Fruit fly (Drosophila melanogaster) whole organism, wandering third instar larva: ENCODE data around the gene Sarm.

ENCODE experiments used
- Abd-B ChIP-seq: fragments of >200 bp; optimal IDR thresholded peaks from 2 replicates; lab custom pipeline; 2017; ENCODE audit warnings: missing biosample characterization, missing genetic modification characterization
- CG32264 ChIP-seq: fragments of 200-800 bp; sonication (Bioruptor generic); optimal IDR thresholded peaks from 2 replicates; lab custom pipeline; 2016; ENCODE audit warnings: missing biosample characterization, missing genetic modification characterization
- CG9705 ChIP-seq: fragments of 200-800 bp; sonication (Bioruptor generic); optimal IDR thresholded peaks from 2 replicates; lab custom pipeline; 2018; ENCODE audit warnings: missing biosample characterization, mild to moderate bottlenecking, missing genetic modification characterization
- CrebA ChIP-seq: fragments of 200-800 bp; sonication (Bioruptor generic); optimal IDR thresholded peaks from 2 replicates; lab custom pipeline; 2016; ENCODE audit warnings: missing biosample characterization, mild to moderate bottlenecking, missing genetic modification characterization, borderline replicate concordance
- Dfd ChIP-seq: fragments of >200 bp; optimal IDR thresholded peaks from 2 replicates; lab custom pipeline; 2017; ENCODE audit warnings: missing biosample characterization, missing genetic modification characterization
- Dif ChIP-seq: fragments of 200-275, 200-300 bp; sonication (Bioruptor generic); optimal IDR thresholded peaks from 2 replicates; lab custom pipeline; 2018; ENCODE audit warnings: missing biosample characterization, missing genetic modification characterization; ENCODE audit not compliant: partially characterized antibody
- GATAd ChIP-seq: sonication (Bioruptor generic); optimal IDR thresholded peaks from 2 replicates; lab custom pipeline; 2016; ENCODE audit warnings: missing biosample characterization, missing genetic modification characterization
- HLH106 ChIP-seq: fragments of 200-800 bp; optimal IDR thresholded peaks from 3 replicates; lab custom pipeline; 2019; ENCODE audit warnings: missing biosample characterization, mild to moderate bottlenecking, missing genetic modification characterization, moderate library complexity
- Hnf4 ChIP-seq: fragments of 200-800 bp; sonication (Bioruptor generic); optimal IDR thresholded peaks from 2 replicates; lab custom pipeline; 2016; ENCODE audit warnings: missing biosample characterization, mild to moderate bottlenecking, missing genetic modification characterization
- Hr78 ChIP-seq: fragments of >200 bp; optimal IDR thresholded peaks from 2 replicates; lab custom pipeline; 2017; ENCODE audit warnings: missing biosample characterization, missing genetic modification characterization
- Hr83 ChIP-seq: fragments of 200-300 bp; sonication (Bioruptor generic); optimal IDR thresholded peaks from 2 replicates; lab custom pipeline; 2016; ENCODE audit warnings: missing biosample characterization, mild to moderate bottlenecking, missing genetic modification characterization, moderate library complexity; ENCODE audit not compliant: poor library complexity, severe bottlenecking
- Jra ChIP-seq: sonication (Bioruptor generic); optimal IDR thresholded peaks from 2 replicates; lab custom pipeline; 2016; ENCODE audit warnings: missing biosample characterization, missing genetic modification characterization
- Mio ChIP-seq: sonication (Bioruptor generic); optimal IDR thresholded peaks from 2 replicates; lab custom pipeline; 2016; ENCODE audit warnings: missing biosample characterization, missing genetic modification characterization
- Myc ChIP-seq: fragments of >200 bp; optimal IDR thresholded peaks from 2 replicates; lab custom pipeline; 2017
- N ChIP-seq: fragments of >200 bp; optimal IDR thresholded peaks from 2 replicates; lab custom pipeline; 2018; ENCODE audit warnings: missing biosample characterization, missing external identifiers, missing genetic modification characterization
- OdsH ChIP-seq: fragments of 200-800 bp; sonication (Bioruptor generic); optimal IDR thresholded peaks from 2 replicates; lab custom pipeline; 2016; ENCODE audit warnings: missing biosample characterization, mild to moderate bottlenecking, missing genetic modification characterization
- Rel ChIP-seq, 2 experiments: fragments of 200-800 bp; sonication (Bioruptor generic) in 1 of 2; optimal IDR thresholded peaks; 2 replicates in 1 of 2; 3 replicates in 1 of 2; lab custom pipeline; 2016 to 2019; ENCODE audit warnings: mild to moderate bottlenecking in 2 of 2, missing biosample characterization in 2 of 2, missing genetic modification characterization in 2 of 2, moderate library complexity in 1 of 2
- Sp1 ChIP-seq: fragments of 200-800 bp; sonication (Bioruptor generic); optimal IDR thresholded peaks from 3 replicates; lab custom pipeline; 2019; ENCODE audit warnings: missing biosample characterization, mild to moderate bottlenecking, missing genetic modification characterization, moderate library complexity
- Vsx2 ChIP-seq: fragments of 200-300, 225-300 bp; sonication (Bioruptor generic); optimal IDR thresholded peaks from 2 replicates; lab custom pipeline; 2018; ENCODE audit warnings: missing biosample characterization, missing genetic modification characterization; ENCODE audit not compliant: partially characterized antibody
- br ChIP-seq: fragments of 200-800 bp; sonication (Bioruptor generic); optimal IDR thresholded peaks from 2 replicates; lab custom pipeline; 2016; ENCODE audit warnings: missing biosample characterization, missing genetic modification characterization
- brk ChIP-seq: fragments of 200-800 bp; sonication (Bioruptor generic); optimal IDR thresholded peaks from 2 replicates; lab custom pipeline; 2016; ENCODE audit warnings: missing biosample characterization, mild to moderate bottlenecking, missing genetic modification characterization
- dl ChIP-seq, 2 experiments: fragments of 175-275, 200-275 bp in 1 of 2; fragments of 200-275 bp in 1 of 2; sonication (Bioruptor generic); optimal IDR thresholded peaks; lab custom pipeline; 2018; ENCODE audit warnings: mild to moderate bottlenecking in 2 of 2, missing biosample characterization in 2 of 2, missing genetic modification characterization in 2 of 2, moderate library complexity in 2 of 2; ENCODE audit not compliant: partially characterized antibody in 2 of 2, insufficient read depth in 1 of 2
- dmrt93B ChIP-seq: fragments of 200-800 bp; sonication (Bioruptor generic); optimal IDR thresholded peaks from 2 replicates; lab custom pipeline; 2018; ENCODE audit warnings: missing biosample characterization, mild to moderate bottlenecking, missing genetic modification characterization
- dsf ChIP-seq: sonication (Bioruptor generic); optimal IDR thresholded peaks from 2 replicates; lab custom pipeline; 2016; ENCODE audit warnings: missing biosample characterization, missing genetic modification characterization, borderline replicate concordance
- ey ChIP-seq: fragments of 200-800 bp; sonication (Bioruptor generic); optimal IDR thresholded peaks from 2 replicates; lab custom pipeline; 2016; ENCODE audit warnings: missing biosample characterization, missing genetic modification characterization
- foxo ChIP-seq, 2 experiments: fragments of 200-800 bp; sonication (Bioruptor generic); optimal IDR thresholded peaks; 2 replicates in 1 of 2; 3 replicates in 1 of 2; lab custom pipeline; 2016 to 2017; ENCODE audit warnings: missing biosample characterization in 2 of 2, missing genetic modification characterization in 2 of 2
- fru ChIP-seq: fragments of 200-800 bp; sonication (Bioruptor generic); optimal IDR thresholded peaks from 3 replicates; lab custom pipeline; 2016; ENCODE audit warnings: missing biosample characterization, mild to moderate bottlenecking, missing genetic modification characterization
- h ChIP-seq: fragments of 200-800 bp; sonication (Bioruptor generic); optimal IDR thresholded peaks from 3 replicates; lab custom pipeline; 2016; ENCODE audit warnings: missing biosample characterization, mild to moderate bottlenecking, missing genetic modification characterization
- jim ChIP-seq: fragments of 175-275, 200-325 bp; sonication (Bioruptor generic); optimal IDR thresholded peaks from 2 replicates; lab custom pipeline; 2016; ENCODE audit warnings: missing biosample characterization, mild to moderate bottlenecking, missing genetic modification characterization
- lola ChIP-seq: fragments of >200 bp; optimal IDR thresholded peaks from 2 replicates; lab custom pipeline; 2017; ENCODE audit warnings: missing biosample characterization, missing genetic modification characterization
- pan ChIP-seq: fragments of >200 bp; optimal IDR thresholded peaks from 2 replicates; lab custom pipeline; 2017
- psq ChIP-seq: fragments of 200-800 bp; sonication (Bioruptor generic); optimal IDR thresholded peaks from 3 replicates; lab custom pipeline; 2017; ENCODE audit warnings: missing biosample characterization, mild to moderate bottlenecking, missing genetic modification characterization, moderate library complexity
- rgr ChIP-seq: fragments of 200-800 bp; sonication (Bioruptor generic); optimal IDR thresholded peaks from 3 replicates; lab custom pipeline; 2016; ENCODE audit warnings: missing biosample characterization, mild to moderate bottlenecking, missing genetic modification characterization
- sage ChIP-seq: fragments of 200-800 bp; sonication (Bioruptor generic); optimal IDR thresholded peaks from 2 replicates; lab custom pipeline; 2016; ENCODE audit warnings: missing biosample characterization, mild to moderate bottlenecking, missing genetic modification characterization
- sv ChIP-seq: fragments of 200-800 bp; sonication (Bioruptor generic); optimal IDR thresholded peaks from 3 replicates; lab custom pipeline; 2016; ENCODE audit warnings: missing biosample characterization, missing genetic modification characterization
- tai ChIP-seq: sonication (Bioruptor generic); optimal IDR thresholded peaks from 2 replicates; lab custom pipeline; 2016; ENCODE audit warnings: missing biosample characterization, missing genetic modification characterization
- usp ChIP-seq: fragments of >200 bp; optimal IDR thresholded peaks from 2 replicates; lab custom pipeline; 2017; ENCODE audit warnings: missing biosample characterization, missing genetic modification characterization
- woc ChIP-seq: sonication (Bioruptor generic); optimal IDR thresholded peaks from 2 replicates; lab custom pipeline; 2016; ENCODE audit warnings: missing biosample characterization, mild to moderate bottlenecking, missing genetic modification characterization

Sarm gene

dm6 chr3L:8077207-8077606, 13.5 kb downstream of the Sarm start:
- TF ChIP-seq dmrt93B (GFP tag; lab: Kevin White, UChicago) (no peak), pan (no peak), OdsH (GFP tag; lab: Kevin White, UChicago) (no peak), HLH106 (tag; lab: Kevin White, UChicago) (no peak), rgr (peak; percentile 38), Hr83 (peak; percentile 64), ey (no peak), woc (GFP tag; lab: Kevin White, UChicago) (no peak), Sp1 (peak; percentile 37), foxo (GFP tag; optimal IDR thresholded peaks at IDR 0.05; lab: Kevin White, UChicago) (no peak), Dfd (no peak), dsf (GFP tag; lab: Kevin White, UChicago) (no peak), brk (GFP tag; lab: Kevin White, UChicago) (no peak), lola (GFP tag; lab: Kevin White, UChicago) (no peak), Abd-B (GFP tag; lab: Kevin White, UChicago) (no peak), sv (GFP tag; lab: Kevin White, UChicago) (no peak), fru (GFP tag; lab: Kevin White, UChicago) (no peak), Hr78 (GFP tag; lab: Kevin White, UChicago) (no peak), Mio (GFP tag; lab: Kevin White, UChicago) (no peak), jim (no peak), br (GFP tag; lab: Kevin White, UChicago) (peak; percentile 2), sage (peak; percentile 25), Myc (no peak), Jra (no peak), CG9705 (no peak), tai (GFP tag; lab: Kevin White, UChicago) (no peak), h (GFP tag; lab: Kevin White, UChicago) (peak; percentile 23), CrebA (GFP tag; lab: Kevin White, UChicago) (no peak), Rel (GFP tag; optimal IDR thresholded peaks at IDR 0.05; lab: Kevin White, UChicago) (no peak), Rel (tag; optimal IDR thresholded peaks at IDR 0.05; lab: Kevin White, UChicago) (peak; percentile 63), dl (GFP tag; optimal IDR thresholded peaks at IDR 0.05; lab: Kevin White, UChicago; ENCODE audit: insufficient read depth in 1 of 2, partially characterized antibody in 2 of 2) (peak; percentile 66), GATAd (GFP tag; lab: Kevin White, UChicago) (no peak), usp (GFP tag; lab: Kevin White, UChicago) (no peak), N (GFP tag; lab: Kevin White, UChicago) (no peak), Hnf4 (peak; percentile 45), CG32264 (no peak), Vsx2 (GFP tag; lab: Kevin White, UChicago) (peak; percentile 66), Dif (GFP tag; lab: Kevin White, UChicago) (peak; percentile 79), psq (GFP tag; lab: Kevin White, UChicago) (no peak)

- TF ChIP-seq sage, result no peak
- no peak for TF ChIP-seq GATAd (GFP tag; lab: Kevin White, UChicago)
- TF ChIP-seq woc (GFP tag; lab: Kevin White, UChicago), result no peak
- TF ChIP-seq ey, result no peak
- no peak for TF ChIP-seq pan
- no peak for TF ChIP-seq dl (GFP tag; optimal IDR thresholded peaks at IDR 0.05; lab: Kevin White, UChicago; ENCODE audit: insufficient read depth in 1 of 2, partially characterized antibody in 2 of 2)
- TF ChIP-seq, all 38 proteins: peak for 0
Observed at dm6 chr3L:8077953-8078352, 14.3 kb downstream of the Sarm start.

dm6 chr3L:8079598-8079997, 15.9 kb downstream of the Sarm start:
- TF ChIP-seq brk (GFP tag; lab: Kevin White, UChicago) (no peak), lola (GFP tag; lab: Kevin White, UChicago) (no peak), foxo (GFP tag; optimal IDR thresholded peaks at IDR 0.05; lab: Kevin White, UChicago) (no peak), h (GFP tag; lab: Kevin White, UChicago) (no peak), Myc (no peak), sv (GFP tag; lab: Kevin White, UChicago) (no peak), pan (no peak)
